Worm (Caenorhabditis elegans): ENCODE data around the gene dhhc-4.

DNA sequence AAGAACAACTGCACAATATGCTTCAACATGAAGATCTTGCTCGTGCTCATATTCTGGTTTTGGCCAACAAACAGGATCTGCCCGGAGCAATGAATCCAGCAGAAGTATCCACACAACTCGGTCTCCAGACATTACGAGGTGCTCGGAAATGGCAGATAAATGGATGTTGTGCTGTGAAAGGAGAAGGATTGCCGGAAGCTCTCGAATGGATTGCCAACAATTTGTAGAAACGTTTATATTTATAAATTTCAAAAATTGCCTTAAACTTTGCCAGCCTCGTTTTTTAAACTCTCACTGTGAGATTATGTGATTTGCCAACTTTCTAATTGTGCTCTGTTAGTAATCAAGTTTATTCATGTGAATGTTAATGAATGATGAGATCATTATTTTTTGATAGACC is 43.8 kb downstream of the dhhc-4 start:
- TF ChIP-seq nhr-237 (tag; optimal IDR thresholded peaks at IDR 0.05) (no peak), lin-15B (tag; optimal IDR thresholded peaks at IDR 0.05) (no peak), fkh-10 (GFP tag; optimal IDR thresholded peaks at IDR 0.05) (no peak), mdl-1 (tag; optimal IDR thresholded peaks at IDR 0.05) (no peak), lsy-2 (tag; optimal IDR thresholded peaks at IDR 0.05) (no peak), F16B12.6 (tag; optimal IDR thresholded peaks at IDR 0.05) (no peak), snpc-4 (tag; optimal IDR thresholded peaks at IDR 0.05) (no peak)

Data from whole organism, L1 larva.